Fruit fly (Drosophila melanogaster): ENCODE measurements around the gene CG7115.

The CG7115 gene

dm6 chr2L:7821279-7821848, 413 bp downstream of the CG7115 start (continued):
- TF ChIP-seq CG3163 (GFP tag; optimal IDR thresholded peaks at IDR 0.05) (peak; percentile 32), Bteb2 (GFP tag; optimal IDR thresholded peaks at IDR 0.05) (no peak), nau (GFP tag; optimal IDR thresholded peaks at IDR 0.05) (no peak), knrl (GFP tag; IDR thresholded peaks at IDR 0.05; ENCODE audit: partially characterized antibody) (peak; percentile 86), CG3726 (GFP tag; IDR thresholded peaks at IDR 0.05) (peak; percentile 29; the same call in 1 of the 3 replicates), CG13287 (GFP tag; IDR thresholded peaks at IDR 0.05; ENCODE audit: partially characterized antibody) (peak; percentile 89), HLHmδ (GFP tag; optimal IDR thresholded peaks at IDR 0.05) (no peak), jumu (GFP tag; optimal IDR thresholded peaks at IDR 0.05) (peak; percentile 52), ac (GFP tag; optimal IDR thresholded peaks at IDR 0.05) (peak; percentile 4), Dfd (GFP tag; optimal IDR thresholded peaks at IDR 0.05) (no peak), CG7963 (GFP tag; IDR thresholded peaks at IDR 0.05; ENCODE audit: partially characterized antibody) (peak; percentile 64; the same call in 2 of the 3 replicates), run (tag; optimal IDR thresholded peaks at IDR 0.05) (no peak), BtbVII (GFP tag; optimal IDR thresholded peaks at IDR 0.05) (peak; percentile 23), CG16863 (GFP tag; optimal IDR thresholded peaks at IDR 0.05) (peak; percentile 53), Hey (tag; optimal IDR thresholded peaks at IDR 0.05) (no peak), CG1603 (tag; optimal IDR thresholded peaks at IDR 0.05) (no peak), cad (GFP tag; optimal IDR thresholded peaks at IDR 0.05) (no peak), Bgb (GFP tag; IDR thresholded peaks at IDR 0.05; ENCODE audit: partially characterized antibody) (peak; percentile 88), scrt (GFP tag; optimal IDR thresholded peaks at IDR 0.05) (peak; percentile 79), Oaz (GFP tag; IDR thresholded peaks at IDR 0.05) (peak; percentile 43; the same call in 1 of the 2 replicates), Sin3A (optimal IDR thresholded peaks at IDR 0.05) (peak; percentile 58), kni (GFP tag; optimal IDR thresholded peaks at IDR 0.05) (no peak), mam (GFP tag; optimal IDR thresholded peaks at IDR 0.05) (peak; percentile 64), ftz-f1 (GFP tag; optimal IDR thresholded peaks at IDR 0.05) (no peak), CG2129 (GFP tag; IDR thresholded peaks at IDR 0.05; ENCODE audit: partially characterized antibody) (peak; percentile 59), Hr39 (optimal IDR thresholded peaks at IDR 0.05) (no peak), CG9797 (GFP tag; optimal IDR thresholded peaks at IDR 0.05) (peak; percentile 19), Hand (GFP tag; optimal IDR thresholded peaks at IDR 0.05) (peak; percentile 2), CG4707 (GFP tag; optimal IDR thresholded peaks at IDR 0.05) (no peak), CG33213 (GFP tag; optimal IDR thresholded peaks at IDR 0.05) (peak; percentile 38), oc (tag; optimal IDR thresholded peaks at IDR 0.05) (no peak), CG14441 (GFP tag; IDR thresholded peaks at IDR 0.05) (peak; percentile 50; the same call in 1 of the 2 replicates), CG7839 (tag; optimal IDR thresholded peaks at IDR 0.05) (no peak), CG12155 (GFP tag; optimal IDR thresholded peaks at IDR 0.05) (peak; percentile 29), CG12391 (tag; optimal IDR thresholded peaks at IDR 0.05) (peak; percentile 51), hth (optimal IDR thresholded peaks at IDR 0.05) (no peak), CG4617 (GFP tag; optimal IDR thresholded peaks at IDR 0.05; ENCODE audit: borderline replicate concordance) (peak; percentile 88), D19A (tag; optimal IDR thresholded peaks at IDR 0.05) (peak; percentile 46), da (GFP tag; optimal IDR thresholded peaks at IDR 0.05) (no peak), CG2678 (tag; optimal IDR thresholded peaks at IDR 0.05) (no peak), hbn (GFP tag; IDR thresholded peaks at IDR 0.05; ENCODE audit: partially characterized antibody) (peak; percentile 87), Atf-2 (GFP tag; optimal IDR thresholded peaks at IDR 0.05) (no peak), chn (GFP tag; optimal IDR thresholded peaks at IDR 0.05) (peak; percentile 67), gce (GFP tag; IDR thresholded peaks at IDR 0.05) (0 out of 3 replicates have a peak, but pooled peaks have one; percentile 68), toy (GFP tag; IDR thresholded peaks at IDR 0.05) (0 out of 2 replicates have a peak, but pooled peaks have one; percentile 20), usp (GFP tag; optimal IDR thresholded peaks at IDR 0.05) (no peak), CG12744 (GFP tag; optimal IDR thresholded peaks at IDR 0.05) (peak; percentile 36), Mad (GFP tag; optimal IDR thresholded peaks at IDR 0.05) (peak; percentile 56), CG8290 (GFP tag; optimal IDR thresholded peaks at IDR 0.05) (peak; percentile 8), CG8290 (tag; optimal IDR thresholded peaks at IDR 0.05) (no peak), CG18262 (tag; optimal IDR thresholded peaks at IDR 0.05) (peak; percentile 41)
